Worm (Caenorhabditis elegans) whole organism, L4 larva: Measurements from ENCODE around the gene sqv-1.

Experiments used
- F37D6.2 ChIP-seq: sonication (generic microtip); optimal IDR thresholded peaks from 2 replicates; lab custom pipeline; 2016; ENCODE audit warnings: mild to moderate bottlenecking, missing genetic modification characterization, missing compliant biosample characterization
- T26A8.4 ChIP-seq: fragments of 200-800 bp; sonication (Bioruptor generic); IDR thresholded peaks from 2 replicates; pipeline ENCODE4 v1.3.6; 2022; ENCODE audit warnings: missing genetic modification characterization, missing compliant biosample characterization
- Y5F2A.4 ChIP-seq: fragments of 200-800 bp; sonication (Bioruptor generic); optimal IDR thresholded peaks from 2 replicates; lab custom pipeline; 2018; ENCODE audit warnings: mild to moderate bottlenecking, missing genetic modification characterization, missing compliant biosample characterization
- ZK337.2 ChIP-seq: fragments of 200-800 bp; sonication (Bioruptor generic); IDR thresholded peaks from 2 replicates; pipeline ENCODE4 v1.3.6; 2022; ENCODE audit warnings: missing genetic modification reagents, missing genetic modification characterization, missing compliant biosample characterization
- aha-1 ChIP-seq: fragments of 150-350 bp; peaks from one replicate; lab custom pipeline; 2014; ENCODE audit warnings: missing biosample characterization, missing genetic modification characterization
- ama-1 ChIP-seq: fragments of 150-350 bp; optimal IDR thresholded peaks from 2 replicates; lab custom pipeline; 2014; ENCODE audit warnings: inconsistent platforms, mixed read lengths
- arid-1 ChIP-seq: fragments of 200-800 bp; sonication (Bioruptor generic); conservative IDR thresholded peaks from 2 replicates; pipeline ENCODE4 v1.3.6; 2022; ENCODE audit warnings: missing genetic modification reagents, missing genetic modification characterization, missing compliant biosample characterization
- attf-4 ChIP-seq: sonication (generic microtip); optimal IDR thresholded peaks from 3 replicates; lab custom pipeline; 2017; ENCODE audit warnings: missing biosample characterization, missing genetic modification characterization
- ceh-20 ChIP-seq: fragments of 200-800 bp; sonication (Bioruptor generic); IDR thresholded peaks from 2 replicates; pipeline ENCODE4 v1.3.6; 2022; ENCODE audit warnings: missing genetic modification reagents, missing genetic modification characterization, missing compliant biosample characterization
- ceh-28 ChIP-seq: fragments of 150-350 bp; optimal IDR thresholded peaks from 2 replicates; lab custom pipeline; 2014; ENCODE audit warnings: missing biosample characterization, missing genetic modification reagents, missing genetic modification characterization
- ceh-44 ChIP-seq: fragments of 200-800 bp; sonication (Bioruptor generic); IDR thresholded peaks from 2 replicates; pipeline ENCODE4 v1.3.6; 2022; ENCODE audit warnings: missing genetic modification reagents, missing genetic modification characterization, missing compliant biosample characterization
- ceh-62 ChIP-seq: sonication (generic microtip); optimal IDR thresholded peaks from 2 replicates; lab custom pipeline; 2017; ENCODE audit warnings: missing biosample characterization, missing genetic modification characterization
- ceh-82 ChIP-seq: sonication (generic microtip); optimal IDR thresholded peaks from 2 replicates; lab custom pipeline; 2017; ENCODE audit warnings: missing biosample characterization, missing genetic modification characterization
- ces-1 ChIP-seq: fragments of 150-350 bp; sonication (generic microtip); optimal IDR thresholded peaks from 4 replicates; lab custom pipeline; 2014; ENCODE audit warnings: missing biosample characterization, missing genetic modification reagents, missing genetic modification characterization
- cey-2 ChIP-seq: sonication (generic microtip); optimal IDR thresholded peaks from 3 replicates; lab custom pipeline; 2017; ENCODE audit warnings: missing genetic modification characterization, mild to moderate bottlenecking, missing compliant biosample characterization, antibody characterized with exemption, borderline replicate concordance; ENCODE audit not compliant: insufficient read depth
- daf-16 ChIP-seq, 3 experiments: sonication (generic microtip); optimal IDR thresholded peaks; 2 replicates each; lab custom pipeline; 2016 to 2017; ENCODE audit warnings: missing genetic modification characterization in 3 of 3, missing genetic modification reagents in 3 of 3, mild to moderate bottlenecking in 2 of 3, missing compliant biosample characterization in 2 of 3, missing biosample characterization in 1 of 3, moderate library complexity in 1 of 3
- daf-19 ChIP-seq: fragments of 200-800 bp; sonication (Bioruptor generic); conservative IDR thresholded peaks from 2 replicates; pipeline ENCODE4 v1.3.6; 2022; ENCODE audit warnings: missing genetic modification characterization, missing compliant biosample characterization
- dmd-9 ChIP-seq: fragments of 200-800 bp; sonication (Bioruptor generic); IDR thresholded peaks from 2 replicates; pipeline ENCODE4 v1.3.6; 2022; ENCODE audit warnings: missing genetic modification reagents, missing genetic modification characterization, missing compliant biosample characterization
- dve-1 ChIP-seq: sonication (generic microtip); optimal IDR thresholded peaks from 2 replicates; lab custom pipeline; 2017; ENCODE audit warnings: antibody characterized with exemption, mild to moderate bottlenecking, missing genetic modification characterization, missing compliant biosample characterization; ENCODE audit not compliant: insufficient read depth
- egl-27 ChIP-seq: sonication (generic microtip); optimal IDR thresholded peaks from 3 replicates; lab custom pipeline; 2017; ENCODE audit warnings: missing biosample characterization, missing genetic modification reagents, missing genetic modification characterization
- fkh-10 ChIP-seq: fragments of 150-350 bp; optimal IDR thresholded peaks from 2 replicates; lab custom pipeline; 2014; ENCODE audit warnings: missing biosample characterization, missing genetic modification reagents, missing genetic modification characterization
- fos-1 ChIP-seq: fragments of 150-350 bp; optimal IDR thresholded peaks from 2 replicates; lab custom pipeline; 2014; ENCODE audit warnings: missing biosample characterization, missing genetic modification characterization
- hlh-11 ChIP-seq: fragments of 200-800 bp; sonication (Bioruptor generic); optimal IDR thresholded peaks from 2 replicates; lab custom pipeline; 2018; ENCODE audit warnings: mild to moderate bottlenecking, missing genetic modification characterization, missing compliant biosample characterization
- hlh-30 ChIP-seq: sonication (generic microtip); optimal IDR thresholded peaks from 2 replicates; lab custom pipeline; 2017; ENCODE audit warnings: antibody characterized with exemption, mild to moderate bottlenecking, missing genetic modification characterization, missing compliant biosample characterization; ENCODE audit not compliant: insufficient read depth
- jun-1 ChIP-seq: fragments of 150-350 bp; optimal IDR thresholded peaks from 2 replicates; lab custom pipeline; 2014; ENCODE audit warnings: missing biosample characterization, missing genetic modification reagents, missing genetic modification characterization
- lin-13 ChIP-seq: fragments of 150-350 bp; optimal IDR thresholded peaks from 2 replicates; lab custom pipeline; 2014; ENCODE audit warnings: missing biosample characterization, missing genetic modification reagents, missing genetic modification characterization
- lin-38 ChIP-seq: fragments of 200-800 bp; sonication (Bioruptor generic); IDR thresholded peaks from 2 replicates; pipeline ENCODE4 v1.3.6; 2022; ENCODE audit warnings: missing genetic modification reagents, missing genetic modification characterization, missing compliant biosample characterization
- lin-39 ChIP-seq: fragments of 150-350 bp; optimal IDR thresholded peaks from 2 replicates; lab custom pipeline; 2014; ENCODE audit warnings: missing biosample characterization, missing genetic modification reagents, missing genetic modification characterization
- lir-3 ChIP-seq: sonication (generic microtip); optimal IDR thresholded peaks from 2 replicates; lab custom pipeline; 2016; ENCODE audit warnings: mild to moderate bottlenecking, missing genetic modification characterization, missing compliant biosample characterization
- lsy-2 ChIP-seq, 2 experiments: fragments of 150-350 bp in 1 of 2; sonication (generic microtip) in 1 of 2; optimal IDR thresholded peaks; 2 replicates each; lab custom pipeline; 2014 to 2017; ENCODE audit warnings: missing biosample characterization in 2 of 2, missing genetic modification characterization in 2 of 2
- mdl-1 ChIP-seq, 2 experiments: fragments of 150-350 bp in 1 of 2; sonication (generic microtip) in 1 of 2; optimal IDR thresholded peaks; 2 replicates each; lab custom pipeline; 2014 to 2017; ENCODE audit warnings: missing biosample characterization in 2 of 2, missing genetic modification characterization in 2 of 2
- mdt-29 ChIP-seq: fragments of 200-800 bp; sonication (Bioruptor generic); IDR thresholded peaks from 2 replicates; pipeline ENCODE4 v1.3.6; 2022; ENCODE audit warnings: missing genetic modification reagents, missing genetic modification characterization, missing compliant biosample characterization
- mep-1 ChIP-seq: fragments of 150-350 bp; sonication (generic microtip); optimal IDR thresholded peaks from 3 replicates; lab custom pipeline; 2014; ENCODE audit warnings: missing biosample characterization, missing genetic modification characterization
- mes-2 ChIP-seq: sonication (generic microtip); optimal IDR thresholded peaks from 2 replicates; lab custom pipeline; 2016; ENCODE audit warnings: missing genotype, mild to moderate bottlenecking, missing genetic modification characterization, missing compliant biosample characterization; ENCODE audit not compliant: poor library complexity, severe bottlenecking
- mxl-3 ChIP-seq: fragments of 200-800 bp; sonication (Bioruptor generic); optimal IDR thresholded peaks from 2 replicates; lab custom pipeline; 2018; ENCODE audit warnings: mild to moderate bottlenecking, missing genetic modification characterization, missing compliant biosample characterization
- nhr-10 ChIP-seq: fragments of 150-350 bp; optimal IDR thresholded peaks from 2 replicates; lab custom pipeline; 2014; ENCODE audit warnings: missing biosample characterization, missing genetic modification characterization
- nhr-102 ChIP-seq: sonication (generic microtip); optimal IDR thresholded peaks from 2 replicates; lab custom pipeline; 2016; ENCODE audit warnings: mild to moderate bottlenecking, missing genetic modification characterization, moderate library complexity, missing compliant biosample characterization
- nhr-11 ChIP-seq: fragments of 150-350 bp; optimal IDR thresholded peaks from 2 replicates; lab custom pipeline; 2014; ENCODE audit warnings: missing biosample characterization, missing genetic modification characterization
- nhr-111 ChIP-seq: fragments of 200-800 bp; sonication (Bioruptor generic); optimal IDR thresholded peaks from 2 replicates; lab custom pipeline; 2018; ENCODE audit warnings: mild to moderate bottlenecking, missing genetic modification characterization, missing compliant biosample characterization
- nhr-237 ChIP-seq: sonication (generic microtip); optimal IDR thresholded peaks from 2 replicates; lab custom pipeline; 2017; ENCODE audit warnings: missing biosample characterization, missing genetic modification characterization
- nhr-77 ChIP-seq: fragments of 150-350 bp; optimal IDR thresholded peaks from 2 replicates; lab custom pipeline; 2014; ENCODE audit warnings: missing biosample characterization, missing genetic modification characterization
- sdz-12 ChIP-seq: fragments of 200-800 bp; sonication (Bioruptor generic); optimal IDR thresholded peaks from 2 replicates; lab custom pipeline; 2018; ENCODE audit warnings: mild to moderate bottlenecking, missing genetic modification characterization, missing compliant biosample characterization
- snpc-1.2 ChIP-seq: fragments of 200-800 bp; sonication (Bioruptor generic); IDR thresholded peaks from 2 replicates; pipeline ENCODE4 v1.3.6; 2022; ENCODE audit warnings: missing genetic modification reagents, missing genetic modification characterization, missing compliant biosample characterization
- spr-3 ChIP-seq: fragments of 200-800 bp; sonication (Bioruptor generic); optimal IDR thresholded peaks from 2 replicates; lab custom pipeline; 2018; ENCODE audit warnings: mild to moderate bottlenecking, missing genetic modification characterization, missing compliant biosample characterization
- tra-1 ChIP-seq: fragments of 200-800 bp; sonication (Bioruptor generic); IDR thresholded peaks from 2 replicates; pipeline ENCODE4 v1.3.6; 2022; ENCODE audit warnings: missing genetic modification reagents, missing genetic modification characterization, missing compliant biosample characterization
- unc-130 ChIP-seq: sonication (generic microtip); optimal IDR thresholded peaks from 2 replicates; lab custom pipeline; 2016; ENCODE audit warnings: missing genetic modification reagents, missing genetic modification characterization, missing compliant biosample characterization
- unc-39 ChIP-seq: sonication (generic microtip); optimal IDR thresholded peaks from 2 replicates; lab custom pipeline; 2017; ENCODE audit warnings: missing biosample characterization, missing genetic modification characterization
- unc-62 ChIP-seq, 3 experiments: fragments of 150-350 bp in 1 of 3; sonication (generic microtip); optimal IDR thresholded peaks in 2 of 3; peaks in 1 of 3; 1 replicate in 1 of 3; 2 replicates in 2 of 3; lab custom pipeline; 2014 to 2017; ENCODE audit warnings: missing biosample characterization in 3 of 3, missing genetic modification characterization in 3 of 3, missing genetic modification reagents in 3 of 3, missing genotype in 1 of 3
- vab-7 ChIP-seq: fragments of 200-800 bp; sonication (Bioruptor generic); IDR thresholded peaks from 2 replicates; pipeline ENCODE4 v1.3.6; 2022; ENCODE audit warnings: missing genetic modification reagents, missing genetic modification characterization, missing compliant biosample characterization
- zfp-2 ChIP-seq: sonication (generic microtip); optimal IDR thresholded peaks from 2 replicates; lab custom pipeline; 2016; ENCODE audit warnings: mild to moderate bottlenecking, missing genetic modification characterization, missing compliant biosample characterization
- zip-2 ChIP-seq: fragments of 150-350 bp; optimal IDR thresholded peaks from 2 replicates; lab custom pipeline; 2014; ENCODE audit warnings: missing biosample characterization, missing genetic modification characterization

Gene sqv-1

ce11 chrIV:8377501-8377900, 16.6 kb downstream of the sqv-1 start, which contains the start of gene D2096.7 (continued):
- TF ChIP-seq lir-3 (tag; lab: Kevin White, UChicago) (no peak), nhr-11 (no peak), ceh-28 (tag; lab: Kevin White, UChicago) (no peak), jun-1 (no peak), lin-38 (GFP tag; lab: Robert Waterston, UW) (peak; percentile 82), mdl-1 (tag; optimal IDR thresholded peaks at IDR 0.05; lab: Kevin White, UChicago) (no peak), ceh-62 (tag; lab: Kevin White, UChicago) (no peak), ceh-44 (GFP tag; lab: Robert Waterston, UW) (no peak), unc-39 (tag; lab: Kevin White, UChicago) (no peak), daf-19 (peak; percentile 54; the same call in 1 of the 2 replicates), mdt-29 (GFP tag; lab: Robert Waterston, UW) (no peak), ces-1 (no peak), hlh-11 (tag; lab: Kevin White, UChicago) (no peak), nhr-77 (tag; lab: Kevin White, UChicago) (no peak), egl-27 (tag; lab: Kevin White, UChicago) (no peak), lin-39 (tag; lab: Kevin White, UChicago) (no peak), T26A8.4 (peak; percentile 69), fkh-10 (GFP tag; lab: Kevin White, UChicago) (no peak), unc-62 (GFP tag; optimal IDR thresholded peaks at IDR 0.05 in 1 of 2; lab: Kevin White, UChicago) (no peak), unc-62 (tag; optimal IDR thresholded peaks at IDR 0.05; lab: Kevin White, UChicago) (no peak), ama-1 (lab: Kevin White, UChicago) (peak; percentile 89), zip-2 (no peak), vab-7 (no peak), mes-2 (tag; lab: Kevin White, UChicago) (peak; percentile 28), F37D6.2 (no peak), lsy-2 (tag; optimal IDR thresholded peaks at IDR 0.05; lab: Kevin White, UChicago) (no peak), lin-13 (GFP tag; lab: Kevin White, UChicago) (peak; percentile 64), zfp-2 (tag; lab: Kevin White, UChicago) (no peak), unc-130 (GFP tag; lab: Kevin White, UChicago) (peak; percentile 70), hlh-30 (tag; lab: Kevin White, UChicago) (no peak), sdz-12 (GFP tag; lab: Kevin White, UChicago) (no peak), fos-1 (tag; lab: Kevin White, UChicago) (no peak), ZK337.2 (GFP tag; lab: Robert Waterston, UW) (0 out of 2 replicates have a peak, but pooled peaks have one; percentile 23), attf-4 (no peak), cey-2 (no peak), daf-16 (GFP tag; optimal IDR thresholded peaks at IDR 0.05; lab: Kevin White, UChicago) (peak in 1 of 2 experiments; percentile 11), daf-16 (tag; optimal IDR thresholded peaks at IDR 0.05; lab: Kevin White, UChicago) (peak; percentile 28), nhr-111 (no peak), ceh-82 (tag; lab: Kevin White, UChicago) (no peak), spr-3 (peak; percentile 42), dmd-9 (GFP tag; lab: Robert Waterston, UW) (no peak), nhr-10 (tag; lab: Kevin White, UChicago) (no peak), mxl-3 (GFP tag; lab: Kevin White, UChicago) (peak; percentile 39), Y5F2A.4 (GFP tag; lab: Kevin White, UChicago) (peak; percentile 62), mep-1 (tag; lab: Kevin White, UChicago) (no peak), ceh-20 (no peak), tra-1 (GFP tag; lab: Robert Waterston, UW) (no peak; the same call in 1 of the 2 replicates), nhr-102 (peak; percentile 58), arid-1 (peak; percentile 76), aha-1 (no peak), nhr-237 (tag; lab: Kevin White, UChicago) (no peak), dve-1 (tag; lab: Kevin White, UChicago) (no peak), snpc-1.2 (GFP tag; lab: Robert Waterston, UW) (peak; percentile 90)
